Worm (Caenorhabditis elegans): ENCODE measurements around the gene ife-3.

ife-3 gene

ce11 chrV:8716-9246 lies 1.2 kb upstream of the ife-3 start, which contains the start of gene B0348.10 (continued):
- peak; percentile 3 for TF ChIP-seq snpc-3.4 (tag; optimal IDR thresholded peaks at IDR 0.05)
- no peak for TF ChIP-seq F23B12.7 (tag; optimal IDR thresholded peaks at IDR 0.05; ENCODE audit: insufficient read depth)
- no peak for TF ChIP-seq F33H1.4 (GFP tag; IDR thresholded peaks at IDR 0.05)
- no peak for TF ChIP-seq ama-1 (optimal IDR thresholded peaks at IDR 0.05)
- TF ChIP-seq ama-1 (GFP tag; optimal IDR thresholded peaks at IDR 0.05): no peak
- TF ChIP-seq lag-1 (GFP tag; IDR thresholded peaks at IDR 0.05): no peak
- no peak for TF ChIP-seq nhr-179 (tag; optimal IDR thresholded peaks at IDR 0.05)
- no peak for TF ChIP-seq unc-130 (GFP tag; optimal IDR thresholded peaks at IDR 0.05)
- 0 out of 2 replicates have a peak, but pooled peaks have one; percentile 21 for TF ChIP-seq lir-1 (GFP tag; conservative IDR thresholded peaks at IDR 0.05)
- TF ChIP-seq rpc-1 (optimal IDR thresholded peaks at IDR 0.05): no peak
- no peak for TF ChIP-seq rpc-1 (tag; optimal IDR thresholded peaks at IDR 0.05)
- no peak for TF ChIP-seq Y95B8A.8 (GFP tag; IDR thresholded peaks at IDR 0.05)
- 0 out of 2 replicates have a peak, but pooled peaks have one; percentile 47 for TF ChIP-seq Y56A3A.18 (GFP tag; IDR thresholded peaks at IDR 0.05)
- no peak for TF ChIP-seq B0019.2 (GFP tag; conservative IDR thresholded peaks at IDR 0.05)
- peak; percentile 24 to 36 for TF ChIP-seq rec-8 (tag; optimal IDR thresholded peaks at IDR 0.05)
- 0 out of 2 replicates have a peak, but pooled peaks have one; percentile 64 for TF ChIP-seq F37B4.10 (GFP tag; IDR thresholded peaks at IDR 0.05)
- TF ChIP-seq egl-44 (GFP tag; IDR thresholded peaks at IDR 0.05): peak; percentile 59
- TF ChIP-seq K12H6.12 (tag; optimal IDR thresholded peaks at IDR 0.05): peak; percentile 93
- 0 out of 2 replicates have a peak, but pooled peaks have one; percentile 25 for TF ChIP-seq attf-3 (GFP tag; conservative IDR thresholded peaks at IDR 0.05)
- TF ChIP-seq die-1 (tag; optimal IDR thresholded peaks at IDR 0.05): peak; percentile 9
- TF ChIP-seq ZK185.1 (tag; optimal IDR thresholded peaks at IDR 0.05; ENCODE audit: poor library complexity, severe bottlenecking): peak; percentile 14
- peak; percentile 80 for TF ChIP-seq hmg-1.2 (GFP tag; IDR thresholded peaks at IDR 0.05)
- peak; percentile 31 for TF ChIP-seq lin-54 (GFP tag; optimal IDR thresholded peaks at IDR 0.05)
- TF ChIP-seq F57A8.1 (GFP tag; optimal IDR thresholded peaks at IDR 0.05): peak; percentile 18
- TF ChIP-seq ztf-18 (tag; optimal IDR thresholded peaks at IDR 0.05): peak; percentile 33
- no peak for TF ChIP-seq ceh-58 (GFP tag; IDR thresholded peaks at IDR 0.05)
- no peak for TF ChIP-seq zim-3 (tag; optimal IDR thresholded peaks at IDR 0.05)

- TF ChIP-seq lin-26 (GFP tag; IDR thresholded peaks at IDR 0.05): peak; percentile 51; the same call in 1 of the 2 replicates
- TF ChIP-seq cebp-1 (GFP tag; IDR thresholded peaks at IDR 0.05): no peak
- peak; percentile 4 for TF ChIP-seq cebp-1 (tag; optimal IDR thresholded peaks at IDR 0.05)
- TF ChIP-seq F55B11.4 (tag; optimal IDR thresholded peaks at IDR 0.05; ENCODE audit: borderline replicate concordance, insufficient read depth): no peak
- no peak for TF ChIP-seq B0019.2 (GFP tag; conservative IDR thresholded peaks at IDR 0.05)
- TF ChIP-seq ceh-79 (tag; optimal IDR thresholded peaks at IDR 0.05): peak; percentile 63
- TF ChIP-seq tlf-1 (GFP tag; optimal IDR thresholded peaks at IDR 0.05): peak; percentile 10
- TF ChIP-seq ceh-40 (GFP tag; IDR thresholded peaks at IDR 0.05): no peak
- peak; percentile 24; the same call in 1 of the 2 replicates for TF ChIP-seq hmg-1.2 (GFP tag; IDR thresholded peaks at IDR 0.05)
- TF ChIP-seq athp-1 (tag; optimal IDR thresholded peaks at IDR 0.05): peak; percentile 63
- peak; percentile 67 for TF ChIP-seq him-1 (tag; optimal IDR thresholded peaks at IDR 0.05)
- no peak for TF ChIP-seq mes-4 (tag; optimal IDR thresholded peaks at IDR 0.05)
- TF ChIP-seq D2030.7 (GFP tag; IDR thresholded peaks at IDR 0.05): peak; percentile 15; the same call in 1 of the 2 replicates
- peak; percentile 52 for TF ChIP-seq atf-7 (tag; optimal IDR thresholded peaks at IDR 0.05)
- TF ChIP-seq snpc-1.1 (tag; optimal IDR thresholded peaks at IDR 0.05; ENCODE audit: insufficient read depth): peak; percentile 65
- TF ChIP-seq attf-6 (GFP tag; IDR thresholded peaks at IDR 0.05): 0 out of 2 replicates have a peak, but pooled peaks have one; percentile 38
- TF ChIP-seq repo-1 (tag; optimal IDR thresholded peaks at IDR 0.05): peak; percentile 28
- TF ChIP-seq ceh-100 (GFP tag; IDR thresholded peaks at IDR 0.05): peak; percentile 15; the same call in 1 of the 2 replicates
- TF ChIP-seq lin-54 (GFP tag; optimal IDR thresholded peaks at IDR 0.05): peak; percentile 21
- TF ChIP-seq let-526 (GFP tag; IDR thresholded peaks at IDR 0.05): no peak
- TF ChIP-seq lir-1 (GFP tag; conservative IDR thresholded peaks at IDR 0.05): no peak
- TF ChIP-seq sea-2 (GFP tag; IDR thresholded peaks at IDR 0.05): no peak
- 0 out of 2 replicates have a peak, but pooled peaks have one; percentile 49 for TF ChIP-seq Y53G8AR.9 (GFP tag; conservative IDR thresholded peaks at IDR 0.05)
- peak; percentile 3 for TF ChIP-seq F49E8.2 (tag; optimal IDR thresholded peaks at IDR 0.05; ENCODE audit: insufficient read depth)
- TF ChIP-seq ekl-4 (GFP tag; IDR thresholded peaks at IDR 0.05): peak; percentile 73
Observed at ce11 chrV:6271-6670, 1.4 kb downstream of the ife-3 start.

Measured in whole organism, young adult.